Worm (Caenorhabditis elegans): Measurements from ENCODE around the gene C27D6.11.

DNA sequence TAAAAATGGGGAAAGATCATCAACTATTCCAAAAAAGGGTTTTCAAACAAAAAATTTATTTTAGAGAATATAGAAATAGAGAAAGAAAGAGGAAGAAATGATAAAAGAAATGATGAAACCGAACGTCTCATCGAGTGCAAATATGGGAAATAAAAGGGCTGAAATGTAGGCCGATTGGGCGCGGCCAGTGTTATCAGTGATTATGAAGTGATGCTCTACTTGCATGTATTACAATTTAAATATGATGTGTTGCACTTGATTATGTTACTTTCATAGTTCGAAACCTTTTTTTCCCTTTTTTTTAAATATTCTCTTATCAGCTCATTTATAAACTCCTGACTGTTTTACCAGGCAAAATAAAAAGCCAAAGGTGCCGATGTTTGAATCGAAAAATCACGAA, 30.8 kb upstream of the C27D6.11 start:
- TF ChIP-seq nhr-12 (tag; optimal IDR thresholded peaks at IDR 0.05), result no peak
- no peak for TF ChIP-seq unc-39 (tag; optimal IDR thresholded peaks at IDR 0.05)
- no peak for TF ChIP-seq elt-1 (tag; optimal IDR thresholded peaks at IDR 0.05; ENCODE audit: borderline replicate concordance, insufficient read depth)

All from whole organism, mixed stage, embryonic.